Fruit fly (Drosophila melanogaster) whole organism, embryonic: ENCODE results near the gene Orco.

Experiments
- Atf3 ChIP-seq: fragments of 200-800 bp; sonication (Bioruptor generic); optimal IDR thresholded peaks from 3 replicates; lab custom pipeline; 2016; ENCODE audit warnings: missing biosample characterization, missing genetic modification characterization
- B-H2 ChIP-seq: fragments of 200-800 bp; sonication (Bioruptor generic); optimal IDR thresholded peaks from 2 replicates; lab custom pipeline; 2018; ENCODE audit warnings: missing biosample characterization, mild to moderate bottlenecking, missing genetic modification characterization
- Bteb2 ChIP-seq: fragments of 200-800 bp; sonication (Bioruptor generic); optimal IDR thresholded peaks from 2 replicates; lab custom pipeline; 2016; ENCODE audit warnings: missing biosample characterization, missing genetic modification characterization
- CG10147 ChIP-seq: fragments of 200-800 bp; sonication (Bioruptor generic); optimal IDR thresholded peaks from 2 replicates; lab custom pipeline; 2019; ENCODE audit warnings: missing biosample characterization, mild to moderate bottlenecking, missing genetic modification characterization, moderate library complexity
- CG10209 ChIP-seq: fragments of 200-800 bp; sonication (Bioruptor generic); optimal IDR thresholded peaks from 3 replicates; lab custom pipeline; 2017; ENCODE audit warnings: missing biosample characterization, mild to moderate bottlenecking, missing genetic modification characterization, missing genetic modification reagents
- CG12071 ChIP-seq: fragments of 200-800 bp; sonication (Bioruptor generic); optimal IDR thresholded peaks from 3 replicates; lab custom pipeline; 2018; ENCODE audit warnings: missing biosample characterization, mild to moderate bottlenecking, missing genetic modification characterization
- CG13296 ChIP-seq: fragments of 200-800 bp; sonication (Bioruptor generic); optimal IDR thresholded peaks from 3 replicates; lab custom pipeline; 2018; ENCODE audit warnings: missing biosample characterization, mild to moderate bottlenecking, missing genetic modification characterization
- CG13424 ChIP-seq: fragments of 200-800 bp; sonication (Bioruptor generic); optimal IDR thresholded peaks from 2 replicates; lab custom pipeline; 2019; ENCODE audit warnings: missing biosample characterization, mild to moderate bottlenecking, missing genetic modification characterization, moderate library complexity
- CG17328 ChIP-seq: fragments of 200-800 bp; sonication (Bioruptor generic); IDR thresholded peaks from 2 replicates; pipeline ENCODE4 v1.3.6; 2022; ENCODE audit warnings: missing biosample characterization, missing genetic modification characterization
- CG18599 ChIP-seq: fragments of 200-800 bp; sonication (Bioruptor generic); optimal IDR thresholded peaks from 3 replicates; lab custom pipeline; 2017; ENCODE audit warnings: missing biosample characterization, missing genetic modification characterization, mild to moderate bottlenecking, moderate library complexity, missing genetic modification reagents
- CG2120 ChIP-seq: fragments of 200-800 bp; sonication (Bioruptor generic); optimal IDR thresholded peaks from 3 replicates; lab custom pipeline; 2016; ENCODE audit warnings: missing biosample characterization, missing genetic modification characterization
- CG31441 ChIP-seq: fragments of 200-800 bp; sonication (Bioruptor generic); IDR thresholded peaks from 2 replicates; pipeline ENCODE4 v1.3.6; 2022; ENCODE audit warnings: missing biosample characterization, missing genetic modification characterization
- CG33557 ChIP-seq: fragments of 200-800 bp; sonication (Bioruptor generic); optimal IDR thresholded peaks from 2 replicates; lab custom pipeline; 2019; ENCODE audit warnings: missing biosample characterization, mild to moderate bottlenecking, missing genetic modification characterization, moderate library complexity
- CG3726 ChIP-seq: fragments of 200-800 bp; sonication (Bioruptor generic); IDR thresholded peaks from 3 replicates; pipeline ENCODE4, ENCODE4 v1.3.6; 2022; ENCODE audit warnings: missing biosample characterization, missing genetic modification characterization
- CG43689 ChIP-seq: fragments of 200-800 bp; sonication (Bioruptor generic); IDR thresholded peaks from 2 replicates; pipeline ENCODE4 v1.3.6; 2022; ENCODE audit warnings: missing biosample characterization, missing genetic modification characterization
- CG4424 ChIP-seq: fragments of 200-800 bp; sonication (Bioruptor generic); optimal IDR thresholded peaks from 3 replicates; lab custom pipeline; 2016; ENCODE audit warnings: missing biosample characterization, missing genetic modification characterization
- CG5245 ChIP-seq: fragments of 200-800 bp; sonication (Bioruptor generic); optimal IDR thresholded peaks from 3 replicates; lab custom pipeline; 2016; ENCODE audit warnings: missing biosample characterization, missing genetic modification characterization
- CG6813 ChIP-seq: fragments of 200-800 bp; sonication (Bioruptor generic); optimal IDR thresholded peaks from 2 replicates; lab custom pipeline; 2017; ENCODE audit warnings: missing biosample characterization, missing genetic modification characterization, mild to moderate bottlenecking, moderate library complexity, missing genetic modification reagents
- Camta ChIP-seq: fragments of 200-800 bp; sonication (Bioruptor generic); optimal IDR thresholded peaks from 2 replicates; lab custom pipeline; 2016; ENCODE audit warnings: missing biosample characterization, missing genetic modification characterization
- D19B ChIP-seq: fragments of 200-800 bp; sonication (Bioruptor generic); optimal IDR thresholded peaks from 2 replicates; lab custom pipeline; 2017; ENCODE audit warnings: missing biosample characterization, mild to moderate bottlenecking, missing genetic modification characterization
- Dad ChIP-seq: fragments of 200-800 bp; sonication (Bioruptor generic); optimal IDR thresholded peaks from 3 replicates; lab custom pipeline; 2016; ENCODE audit warnings: missing biosample characterization, missing genetic modification characterization
- Dll ChIP-seq: fragments of 200-800 bp; sonication (Bioruptor generic); IDR thresholded peaks from 4 replicates; pipeline ENCODE4 v1.3.6; 2022; ENCODE audit warnings: missing biosample characterization, missing genetic modification characterization; ENCODE audit not compliant: partially characterized antibody
- ERR ChIP-seq: fragments of 200-800 bp; sonication (Bioruptor generic); optimal IDR thresholded peaks from 2 replicates; lab custom pipeline; 2016; ENCODE audit warnings: missing biosample characterization, missing genetic modification characterization
- Ets65A ChIP-seq: fragments of 200-800 bp; sonication (Bioruptor generic); peaks from one replicate; lab custom pipeline; 2016; ENCODE audit warnings: missing biosample characterization, missing genetic modification characterization
- Med ChIP-seq: fragments of 200-800 bp; sonication (Bioruptor generic); peaks from one replicate; lab custom pipeline; 2016; ENCODE audit warnings: missing biosample characterization, missing genetic modification characterization, mild to moderate bottlenecking, inconsistent platforms, moderate library complexity
- NC2β ChIP-seq: fragments of 200-800 bp; sonication (Bioruptor generic); optimal IDR thresholded peaks from 2 replicates; lab custom pipeline; 2016; ENCODE audit warnings: missing biosample characterization, missing genetic modification characterization
- Optix ChIP-seq: fragments of 200-800 bp; sonication (Bioruptor generic); IDR thresholded peaks from 3 replicates; pipeline ENCODE4 v1.3.6; 2022; ENCODE audit warnings: missing biosample characterization, missing genetic modification characterization
- Pdp1 ChIP-seq, 2 experiments: fragments of 200-800 bp; sonication (Bioruptor generic); optimal IDR thresholded peaks; 3 replicates each; lab custom pipeline; 2016; ENCODE audit warnings: missing biosample characterization in 2 of 2, missing genetic modification characterization in 2 of 2, mild to moderate bottlenecking in 1 of 2, moderate library complexity in 1 of 2
- Scr ChIP-seq: fragments of 200-800 bp; sonication (Bioruptor generic); IDR thresholded peaks from 2 replicates; pipeline ENCODE4 v1.3.6; 2022; ENCODE audit warnings: missing biosample characterization, missing genetic modification characterization; ENCODE audit not compliant: partially characterized antibody
- Xbp1 ChIP-seq: fragments of 200-800 bp; sonication (Bioruptor generic); optimal IDR thresholded peaks from 3 replicates; lab custom pipeline; 2016; ENCODE audit warnings: missing biosample characterization, mild to moderate bottlenecking, missing genetic modification characterization
- YL-1 ChIP-seq: fragments of 200-800 bp; sonication (Bioruptor generic); optimal IDR thresholded peaks from 3 replicates; lab custom pipeline; 2017; ENCODE audit warnings: missing biosample characterization, mild to moderate bottlenecking, missing genetic modification characterization
- ara ChIP-seq: fragments of 200-800 bp; sonication (Bioruptor generic); IDR thresholded peaks from 2 replicates; pipeline ENCODE4 v1.3.6; 2022; ENCODE audit warnings: missing biosample characterization, missing genetic modification characterization
- az2 ChIP-seq: fragments of 200-800 bp; sonication (Bioruptor generic); optimal IDR thresholded peaks from 3 replicates; lab custom pipeline; 2016; ENCODE audit warnings: missing biosample characterization, missing genetic modification characterization
- br ChIP-seq: fragments of >200 bp; optimal IDR thresholded peaks from 2 replicates; lab custom pipeline; 2017
- chinmo ChIP-seq: fragments of 200-800 bp; sonication (Bioruptor generic); IDR thresholded peaks from 4 replicates; pipeline ENCODE4 v1.3.6; 2022; ENCODE audit warnings: missing biosample characterization, missing genetic modification characterization; ENCODE audit not compliant: partially characterized antibody
- chm ChIP-seq: fragments of 200-800 bp; sonication (Bioruptor generic); IDR thresholded peaks from 2 replicates; pipeline ENCODE4 v1.3.6; 2022; ENCODE audit warnings: missing biosample characterization, missing genetic modification characterization
- crc ChIP-seq: fragments of 200-800 bp; sonication (Bioruptor generic); optimal IDR thresholded peaks from 2 replicates; lab custom pipeline; 2016; ENCODE audit warnings: missing biosample characterization, missing genetic modification characterization
- cwo ChIP-seq: fragments of 200-800 bp; sonication (Bioruptor generic); optimal IDR thresholded peaks from 3 replicates; lab custom pipeline; 2017; ENCODE audit warnings: missing biosample characterization, missing genetic modification characterization, mild to moderate bottlenecking, moderate library complexity, missing genetic modification reagents
- dm ChIP-seq: fragments of 200-800 bp; sonication (Bioruptor generic); optimal IDR thresholded peaks from 3 replicates; lab custom pipeline; 2016; ENCODE audit warnings: missing biosample characterization, missing genetic modification characterization
- eyg ChIP-seq: fragments of 200-800 bp; sonication (Bioruptor generic); optimal IDR thresholded peaks from 3 replicates; lab custom pipeline; 2016; ENCODE audit warnings: missing biosample characterization, missing genetic modification characterization
- fru ChIP-seq: fragments of >200 bp; optimal IDR thresholded peaks from 2 replicates; lab custom pipeline; 2017
- ftz-f1 ChIP-seq: fragments of 200-800 bp; sonication (Bioruptor generic); optimal IDR thresholded peaks from 2 replicates; lab custom pipeline; 2016; ENCODE audit warnings: missing biosample characterization, missing genetic modification characterization
- mld ChIP-seq: fragments of 200-800 bp; sonication (Bioruptor generic); IDR thresholded peaks from 3 replicates; pipeline ENCODE4 v1.3.6; 2022; ENCODE audit warnings: missing biosample characterization, missing genetic modification characterization; ENCODE audit not compliant: partially characterized antibody
- pho ChIP-seq: fragments of 200-800 bp; sonication (Bioruptor generic); optimal IDR thresholded peaks from 2 replicates; lab custom pipeline; 2016; ENCODE audit warnings: missing biosample characterization, missing genetic modification characterization
- prd ChIP-seq, 3 experiments: fragments of >200 bp in 2 of 3; fragments of 200-800 bp in 1 of 3; sonication (Bioruptor generic) in 1 of 3; optimal IDR thresholded peaks in 2 of 3; IDR thresholded peaks in 1 of 3; 2 replicates in 2 of 3; 3 replicates in 1 of 3; pipeline versions ENCODE4 v1.3.6 to Lab custom; 2017 to 2022; ENCODE audit warnings: missing biosample characterization in 1 of 3, missing genetic modification characterization in 1 of 3
- rib ChIP-seq: fragments of 200-800 bp; sonication (Bioruptor generic); IDR thresholded peaks from 2 replicates; pipeline ENCODE4 v1.3.6; 2022; ENCODE audit warnings: missing biosample characterization, missing genetic modification characterization
- row ChIP-seq: fragments of 200-800 bp; sonication (Bioruptor generic); IDR thresholded peaks from 3 replicates; pipeline ENCODE4 v1.3.6; 2022; ENCODE audit warnings: missing biosample characterization, missing genetic modification characterization
- stc ChIP-seq: fragments of 200-800 bp; sonication (Bioruptor generic); IDR thresholded peaks from 2 replicates; pipeline ENCODE4 v1.3.6; 2022; ENCODE audit warnings: missing biosample characterization, missing genetic modification characterization
- sug ChIP-seq: fragments of 200-800 bp; optimal IDR thresholded peaks from 2 replicates; lab custom pipeline; 2019; ENCODE audit warnings: missing biosample characterization, mild to moderate bottlenecking, missing genetic modification characterization, moderate library complexity
- tx ChIP-seq: fragments of 200-800 bp; sonication (Bioruptor generic); optimal IDR thresholded peaks from 2 replicates; lab custom pipeline; 2016; ENCODE audit warnings: missing biosample characterization, missing genetic modification characterization
- vnd ChIP-seq: fragments of 200-800 bp; sonication (Bioruptor generic); IDR thresholded peaks from 3 replicates; pipeline ENCODE4 v1.3.6; 2022; ENCODE audit warnings: missing biosample characterization, missing genetic modification characterization; ENCODE audit not compliant: partially characterized antibody

Orco gene

dm6 chr3R:5371563-5371962 lies 40.6 kb downstream of the Orco start, which contains the start of gene Polr2F (continued):
- TF ChIP-seq pho (GFP tag; lab: Kevin White, UChicago) (peak; percentile 91), fru (lab: Kevin White, UChicago) (no peak), Scr (GFP tag; lab: Robert Waterston, UW) (peak; percentile 50; the same call in 1 of the 2 replicates), CG4424 (GFP tag; lab: Kevin White, UChicago) (peak; percentile 82), chm (GFP tag; lab: Robert Waterston, UW) (peak; percentile 69), CG12071 (GFP tag; lab: Kevin White, UChicago) (peak; percentile 54), stc (GFP tag; lab: Robert Waterston, UW) (no peak), CG5245 (GFP tag; lab: Kevin White, UChicago) (peak; percentile 81), ara (GFP tag; lab: Robert Waterston, UW) (peak; percentile 36; the same call in 1 of the 2 replicates), Optix (GFP tag; lab: Robert Waterston, UW) (peak; percentile 58; the same call in 2 of the 3 replicates), mld (GFP tag; lab: Robert Waterston, UW) (no peak), CG6813 (GFP tag; lab: Kevin White, UChicago) (peak; percentile 14), ERR (GFP tag; lab: Kevin White, UChicago) (peak; percentile 85), crc (GFP tag; lab: Kevin White, UChicago) (peak; percentile 78), CG10147 (GFP tag; lab: Kevin White, UChicago) (peak; percentile 69), CG2120 (GFP tag; lab: Kevin White, UChicago) (peak; percentile 97), CG43689 (GFP tag; lab: Robert Waterston, UW) (no peak), Camta (GFP tag; lab: Kevin White, UChicago) (peak; percentile 80), Dad (GFP tag; lab: Kevin White, UChicago) (peak; percentile 93), YL-1 (GFP tag; lab: Kevin White, UChicago) (peak; percentile 93), vnd (GFP tag; lab: Robert Waterston, UW) (no peak), Dll (GFP tag; lab: Robert Waterston, UW) (0 out of 4 replicates have a peak, but pooled peaks have one; percentile 45), prd (optimal IDR thresholded peaks at IDR 0.05; lab: Kevin White, UChicago) (no peak), prd (GFP tag; IDR thresholded peaks at IDR 0.05; lab: Robert Waterston, UW) (peak; percentile 78), CG10209 (GFP tag; lab: Kevin White, UChicago) (peak; percentile 76), Ets65A (peak; percentile 100), br (no peak), Atf3 (GFP tag; lab: Kevin White, UChicago) (peak; percentile 76), az2 (GFP tag; lab: Kevin White, UChicago) (peak; percentile 82), eyg (GFP tag; lab: Kevin White, UChicago) (peak; percentile 82), Pdp1 (GFP tag; optimal IDR thresholded peaks at IDR 0.05; lab: Kevin White, UChicago) (peak; percentile 76 to 89), CG3726 (GFP tag; lab: Robert Waterston, UW) (peak; percentile 17; the same call in 1 of the 3 replicates), Bteb2 (peak; percentile 82), chinmo (GFP tag; lab: Robert Waterston, UW) (peak; percentile 89), tx (GFP tag; lab: Kevin White, UChicago) (peak; percentile 89), NC2β (peak; percentile 89), Med (GFP tag; lab: Kevin White, UChicago) (peak; percentile 99), sug (tag; lab: Kevin White, UChicago) (peak; percentile 79), row (peak; percentile 89), cwo (GFP tag; lab: Kevin White, UChicago) (peak; percentile 62), D19B (GFP tag; lab: Kevin White, UChicago) (peak; percentile 49), B-H2 (GFP tag; lab: Kevin White, UChicago) (peak; percentile 93), CG18599 (GFP tag; lab: Kevin White, UChicago) (peak; percentile 82), Xbp1 (peak; percentile 93), CG33557 (GFP tag; lab: Kevin White, UChicago) (peak; percentile 63), ftz-f1 (peak; percentile 86), rib (peak; percentile 87), CG17328 (GFP tag; lab: Robert Waterston, UW) (peak; percentile 53), CG31441 (GFP tag; lab: Robert Waterston, UW) (peak; percentile 60), CG13424 (peak; percentile 73), dm (peak; percentile 99), CG13296 (GFP tag; lab: Kevin White, UChicago) (peak; percentile 67)
